Worm (Caenorhabditis elegans) whole organism, L4 larva: ENCODE measurements around the gene F25B3.5.

ENCODE experiments used
- D1046.2 ChIP-seq: fragments of 200-800 bp; sonication (Bioruptor generic); IDR thresholded peaks from 2 replicates; pipeline ENCODE4 v1.3.6; 2022; ENCODE audit warnings: missing genetic modification characterization, missing compliant biosample characterization
- F26F4.8 ChIP-seq: fragments of 200-800 bp; sonication (Bioruptor generic); conservative IDR thresholded peaks from 2 replicates; pipeline ENCODE4 v1.3.6; 2022; ENCODE audit warnings: missing genetic modification characterization, missing compliant biosample characterization
- F37D6.2 ChIP-seq: sonication (generic microtip); optimal IDR thresholded peaks from 2 replicates; lab custom pipeline; 2016; ENCODE audit warnings: mild to moderate bottlenecking, missing genetic modification characterization, missing compliant biosample characterization
- F49E8.2 ChIP-seq: sonication (generic microtip); optimal IDR thresholded peaks from 2 replicates; lab custom pipeline; 2016; ENCODE audit warnings: missing compliant biosample characterization, mild to moderate bottlenecking, missing genetic modification characterization, borderline replicate concordance
- Y48G9A.11 ChIP-seq: fragments of 200-800 bp; sonication (Bioruptor generic); IDR thresholded peaks from 2 replicates; pipeline ENCODE4 v1.3.6; 2022; ENCODE audit warnings: missing genetic modification reagents, missing genetic modification characterization, missing compliant biosample characterization
- ZK546.5 ChIP-seq, 2 experiments: sonication (generic microtip); optimal IDR thresholded peaks; 2 replicates each; lab custom pipeline; 2017; ENCODE audit warnings: missing biosample characterization in 2 of 2, missing genetic modification characterization in 2 of 2
- arid-1 ChIP-seq: fragments of 200-800 bp; sonication (Bioruptor generic); conservative IDR thresholded peaks from 2 replicates; pipeline ENCODE4 v1.3.6; 2022; ENCODE audit warnings: missing genetic modification reagents, missing genetic modification characterization, missing compliant biosample characterization
- attf-4 ChIP-seq: sonication (generic microtip); optimal IDR thresholded peaks from 3 replicates; lab custom pipeline; 2017; ENCODE audit warnings: missing biosample characterization, missing genetic modification characterization
- ceh-20 ChIP-seq: fragments of 200-800 bp; sonication (Bioruptor generic); IDR thresholded peaks from 2 replicates; pipeline ENCODE4 v1.3.6; 2022; ENCODE audit warnings: missing genetic modification reagents, missing genetic modification characterization, missing compliant biosample characterization
- ceh-28 ChIP-seq: fragments of 150-350 bp; optimal IDR thresholded peaks from 2 replicates; lab custom pipeline; 2014; ENCODE audit warnings: missing biosample characterization, missing genetic modification reagents, missing genetic modification characterization
- ceh-32 ChIP-seq: sonication (generic microtip); optimal IDR thresholded peaks from 2 replicates; lab custom pipeline; 2016; ENCODE audit warnings: mild to moderate bottlenecking, missing genetic modification characterization, missing compliant biosample characterization; ENCODE audit not compliant: poor library complexity
- ces-1 ChIP-seq: fragments of 150-350 bp; sonication (generic microtip); optimal IDR thresholded peaks from 4 replicates; lab custom pipeline; 2014; ENCODE audit warnings: missing biosample characterization, missing genetic modification reagents, missing genetic modification characterization
- ctbp-1 ChIP-seq: fragments of 200-800 bp; sonication (Bioruptor generic); IDR thresholded peaks from 2 replicates; pipeline ENCODE4 v1.3.6; 2022; ENCODE audit warnings: missing genetic modification reagents, missing genetic modification characterization, missing compliant biosample characterization
- daf-8 ChIP-seq: fragments of 200-800 bp; sonication (Bioruptor generic); IDR thresholded peaks from 2 replicates; pipeline ENCODE4 v1.3.6; 2022; ENCODE audit warnings: missing genetic modification characterization, missing compliant biosample characterization
- dmd-6 ChIP-seq: fragments of 200-800 bp; sonication (Bioruptor generic); IDR thresholded peaks from 2 replicates; pipeline ENCODE4 v1.3.6; 2022; ENCODE audit warnings: missing genetic modification reagents, missing genetic modification characterization, missing compliant biosample characterization
- dmd-9 ChIP-seq: fragments of 200-800 bp; sonication (Bioruptor generic); IDR thresholded peaks from 2 replicates; pipeline ENCODE4 v1.3.6; 2022; ENCODE audit warnings: missing genetic modification reagents, missing genetic modification characterization, missing compliant biosample characterization
- duxl-1 ChIP-seq: sonication (generic microtip); optimal IDR thresholded peaks from 2 replicates; lab custom pipeline; 2016; ENCODE audit warnings: mild to moderate bottlenecking, missing genetic modification characterization, moderate library complexity, missing compliant biosample characterization; ENCODE audit not compliant: poor library complexity
- dve-1 ChIP-seq: sonication (generic microtip); optimal IDR thresholded peaks from 2 replicates; lab custom pipeline; 2017; ENCODE audit warnings: antibody characterized with exemption, mild to moderate bottlenecking, missing genetic modification characterization, missing compliant biosample characterization; ENCODE audit not compliant: insufficient read depth
- egl-43 ChIP-seq: fragments of 200-800 bp; sonication (Bioruptor generic); IDR thresholded peaks from 2 replicates; pipeline ENCODE4 v1.3.6; 2022; ENCODE audit warnings: missing genetic modification reagents, missing genetic modification characterization, missing compliant biosample characterization
- gei-8 ChIP-seq: fragments of 200-800 bp; sonication (Bioruptor generic); optimal IDR thresholded peaks from 2 replicates; lab custom pipeline; 2018; ENCODE audit warnings: mild to moderate bottlenecking, missing genetic modification characterization, missing compliant biosample characterization
- hlh-11 ChIP-seq: fragments of 200-800 bp; sonication (Bioruptor generic); optimal IDR thresholded peaks from 2 replicates; lab custom pipeline; 2018; ENCODE audit warnings: mild to moderate bottlenecking, missing genetic modification characterization, missing compliant biosample characterization
- lim-7 ChIP-seq: fragments of 200-800 bp; sonication (Bioruptor generic); IDR thresholded peaks from 2 replicates; pipeline ENCODE4 v1.3.6; 2022; ENCODE audit warnings: missing genetic modification characterization, missing compliant biosample characterization
- lin-15B ChIP-seq: fragments of 150-350 bp; sonication (generic microtip); optimal IDR thresholded peaks from 3 replicates; lab custom pipeline; 2014; ENCODE audit warnings: missing biosample characterization, missing genetic modification characterization
- lsy-2 ChIP-seq, 2 experiments: fragments of 150-350 bp in 1 of 2; sonication (generic microtip) in 1 of 2; optimal IDR thresholded peaks; 2 replicates each; lab custom pipeline; 2014 to 2017; ENCODE audit warnings: missing biosample characterization in 2 of 2, missing genetic modification characterization in 2 of 2
- mdl-1 ChIP-seq, 2 experiments: fragments of 150-350 bp in 1 of 2; sonication (generic microtip) in 1 of 2; optimal IDR thresholded peaks; 2 replicates each; lab custom pipeline; 2014 to 2017; ENCODE audit warnings: missing biosample characterization in 2 of 2, missing genetic modification characterization in 2 of 2
- mdt-29 ChIP-seq: fragments of 200-800 bp; sonication (Bioruptor generic); IDR thresholded peaks from 2 replicates; pipeline ENCODE4 v1.3.6; 2022; ENCODE audit warnings: missing genetic modification reagents, missing genetic modification characterization, missing compliant biosample characterization
- mes-2 ChIP-seq: sonication (generic microtip); optimal IDR thresholded peaks from 2 replicates; lab custom pipeline; 2016; ENCODE audit warnings: missing genotype, mild to moderate bottlenecking, missing genetic modification characterization, missing compliant biosample characterization; ENCODE audit not compliant: poor library complexity, severe bottlenecking
- mxl-3 ChIP-seq: fragments of 200-800 bp; sonication (Bioruptor generic); optimal IDR thresholded peaks from 2 replicates; lab custom pipeline; 2018; ENCODE audit warnings: mild to moderate bottlenecking, missing genetic modification characterization, missing compliant biosample characterization
- nhr-10 ChIP-seq: fragments of 150-350 bp; optimal IDR thresholded peaks from 2 replicates; lab custom pipeline; 2014; ENCODE audit warnings: missing biosample characterization, missing genetic modification characterization
- nhr-25 ChIP-seq: sonication (generic microtip); optimal IDR thresholded peaks from 2 replicates; lab custom pipeline; 2017; ENCODE audit warnings: missing genetic modification characterization, mild to moderate bottlenecking, missing compliant biosample characterization, antibody characterized with exemption, moderate library complexity, borderline replicate concordance; ENCODE audit not compliant: insufficient read depth
- nhr-48 ChIP-seq: sonication (generic microtip); optimal IDR thresholded peaks from 2 replicates; lab custom pipeline; 2016; ENCODE audit warnings: mild to moderate bottlenecking, missing genetic modification characterization, missing compliant biosample characterization
- php-3 ChIP-seq: fragments of 200-800 bp; sonication (Bioruptor generic); IDR thresholded peaks from 2 replicates; pipeline ENCODE4 v1.3.6; 2022; ENCODE audit warnings: missing genetic modification reagents, missing genetic modification characterization, missing compliant biosample characterization
- pqm-1 ChIP-seq: sonication (generic microtip); optimal IDR thresholded peaks from 2 replicates; lab custom pipeline; 2017; ENCODE audit warnings: missing biosample characterization, missing genetic modification characterization
- snpc-1.2 ChIP-seq: fragments of 200-800 bp; sonication (Bioruptor generic); IDR thresholded peaks from 2 replicates; pipeline ENCODE4 v1.3.6; 2022; ENCODE audit warnings: missing genetic modification reagents, missing genetic modification characterization, missing compliant biosample characterization
- snpc-4 ChIP-seq: fragments of 150-350 bp; optimal IDR thresholded peaks from 2 replicates; lab custom pipeline; 2014; ENCODE audit warnings: missing biosample characterization, missing genetic modification characterization
- spr-1 ChIP-seq: sonication (generic microtip); optimal IDR thresholded peaks from 2 replicates; lab custom pipeline; 2016; ENCODE audit warnings: mild to moderate bottlenecking, missing genetic modification characterization, missing compliant biosample characterization
- spr-3 ChIP-seq: fragments of 200-800 bp; sonication (Bioruptor generic); optimal IDR thresholded peaks from 2 replicates; lab custom pipeline; 2018; ENCODE audit warnings: mild to moderate bottlenecking, missing genetic modification characterization, missing compliant biosample characterization
- tag-97 ChIP-seq: fragments of 200-800 bp; sonication (Bioruptor generic); IDR thresholded peaks from 2 replicates; pipeline ENCODE4 v1.3.6; 2022; ENCODE audit warnings: missing genetic modification characterization, missing compliant biosample characterization
- tra-1 ChIP-seq: fragments of 200-800 bp; sonication (Bioruptor generic); IDR thresholded peaks from 2 replicates; pipeline ENCODE4 v1.3.6; 2022; ENCODE audit warnings: missing genetic modification reagents, missing genetic modification characterization, missing compliant biosample characterization
- unc-130 ChIP-seq: sonication (generic microtip); optimal IDR thresholded peaks from 2 replicates; lab custom pipeline; 2016; ENCODE audit warnings: missing genetic modification reagents, missing genetic modification characterization, missing compliant biosample characterization
- unc-62 ChIP-seq, 3 experiments: fragments of 150-350 bp in 1 of 3; sonication (generic microtip); optimal IDR thresholded peaks in 2 of 3; peaks in 1 of 3; 1 replicate in 1 of 3; 2 replicates in 2 of 3; lab custom pipeline; 2014 to 2017; ENCODE audit warnings: missing biosample characterization in 3 of 3, missing genetic modification characterization in 3 of 3, missing genetic modification reagents in 3 of 3, missing genotype in 1 of 3
- zag-1 ChIP-seq: fragments of 150-350 bp; optimal IDR thresholded peaks from 2 replicates; lab custom pipeline; 2014; ENCODE audit warnings: missing biosample characterization, missing genetic modification characterization
- zfp-3 ChIP-seq: fragments of 200-800 bp; sonication (Bioruptor generic); conservative IDR thresholded peaks from 2 replicates; pipeline ENCODE4 v1.3.6; 2022; ENCODE audit warnings: missing genetic modification reagents, missing genetic modification characterization, missing compliant biosample characterization
- zip-11 ChIP-seq: fragments of 200-800 bp; sonication (Bioruptor generic); IDR thresholded peaks from 2 replicates; pipeline ENCODE4 v1.3.6; 2022; ENCODE audit warnings: missing genetic modification characterization, missing compliant biosample characterization
- ztf-7 ChIP-seq: fragments of 150-350 bp; optimal IDR thresholded peaks from 2 replicates; lab custom pipeline; 2014; ENCODE audit warnings: missing biosample characterization, missing genetic modification characterization

F25B3.5 gene

ce11 chrV:9556668-9557067 lies 13.4 kb downstream of the F25B3.5 start:
- TF ChIP-seq unc-62 (GFP tag; optimal IDR thresholded peaks at IDR 0.05 in 1 of 2; lab: Kevin White, UChicago) (peak in 1 of 2 experiments; percentile 94), unc-62 (tag; optimal IDR thresholded peaks at IDR 0.05; lab: Kevin White, UChicago) (no peak), ceh-28 (tag; lab: Kevin White, UChicago) (no peak), D1046.2 (GFP tag; lab: Robert Waterston, UW) (no peak), snpc-1.2 (GFP tag; lab: Robert Waterston, UW) (no peak), mdt-29 (GFP tag; lab: Robert Waterston, UW) (no peak)

ce11 chrV:9550313-9550712 lies 19.8 kb downstream of the F25B3.5 start, which contains the start of gene ehbp-1:
Gene ehbp-1 (plus strand): TSS chrV:9550644.
- TF ChIP-seq ctbp-1 (GFP tag; lab: Robert Waterston, UW) (0 out of 2 replicates have a peak, but pooled peaks have one; percentile 33), ces-1 (GFP tag; lab: Kevin White, UChicago) (peak; percentile 26), F37D6.2 (no peak), mxl-3 (GFP tag; lab: Kevin White, UChicago) (peak; percentile 21), snpc-4 (tag; lab: Kevin White, UChicago) (no peak)

ce11 chrV:9549459-9549858 lies 20.6 kb downstream of the F25B3.5 start, which contains the start of gene nstp-10:
Gene nstp-10 (minus strand): TSS chrV:9549836.
- TF ChIP-seq attf-4 (tag; lab: Kevin White, UChicago) = no peak
- TF ChIP-seq mdl-1 (tag; optimal IDR thresholded peaks at IDR 0.05; lab: Kevin White, UChicago) = no peak
- TF ChIP-seq ztf-7 (tag; lab: Kevin White, UChicago) = no peak
- no peak for TF ChIP-seq php-3 (GFP tag; lab: Robert Waterston, UW)
- TF ChIP-seq lin-15B = peak; percentile 20
- TF ChIP-seq daf-8 = no peak
- TF ChIP-seq nhr-48 (tag; lab: Kevin White, UChicago) = no peak
- no peak for TF ChIP-seq mdt-29 (GFP tag; lab: Robert Waterston, UW)
- no peak for TF ChIP-seq spr-1
- no peak for TF ChIP-seq zfp-3 (GFP tag; lab: Robert Waterston, UW)
- peak; percentile 48 for TF ChIP-seq dve-1 (tag; lab: Kevin White, UChicago)
- no peak for TF ChIP-seq spr-3 (GFP tag; lab: Kevin White, UChicago)
- no peak for TF ChIP-seq zip-11
- no peak for TF ChIP-seq nhr-10
- 0 out of 2 replicates have a peak, but pooled peaks have one; percentile 38 for TF ChIP-seq dmd-9 (GFP tag; lab: Robert Waterston, UW)
- peak; percentile 94 for TF ChIP-seq F49E8.2
- TF ChIP-seq F37D6.2 = no peak
- TF ChIP-seq ZK546.5 (tag; optimal IDR thresholded peaks at IDR 0.05; lab: Kevin White, UChicago) = no peak
- peak; percentile 9; the same call in 1 of the 2 replicates for TF ChIP-seq dmd-6 (GFP tag; lab: Robert Waterston, UW)
- TF ChIP-seq mes-2 (tag; lab: Kevin White, UChicago) = peak; percentile 78
- TF ChIP-seq zag-1 = no peak
- TF ChIP-seq tag-97 = no peak
- peak; percentile 83 for TF ChIP-seq Y48G9A.11 (GFP tag; lab: Robert Waterston, UW)
- no peak for TF ChIP-seq F26F4.8 (GFP tag; lab: Robert Waterston, UW)
- no peak for TF ChIP-seq ceh-20 (GFP tag; lab: Robert Waterston, UW)
- peak in 1 of 2 experiments; percentile 84 for TF ChIP-seq lsy-2 (tag; optimal IDR thresholded peaks at IDR 0.05; lab: Kevin White, UChicago)
- no peak for TF ChIP-seq unc-62 (GFP tag; optimal IDR thresholded peaks at IDR 0.05 in 1 of 2; lab: Kevin White, UChicago)
- no peak for TF ChIP-seq unc-62 (tag; optimal IDR thresholded peaks at IDR 0.05; lab: Kevin White, UChicago)
- TF ChIP-seq tra-1 (GFP tag; lab: Robert Waterston, UW) = peak; percentile 55; the same call in 1 of the 2 replicates
- no peak for TF ChIP-seq mxl-3 (GFP tag; lab: Kevin White, UChicago)
- TF ChIP-seq egl-43 (GFP tag; lab: Robert Waterston, UW) = no peak
- 0 out of 2 replicates have a peak, but pooled peaks have one; percentile 9 for TF ChIP-seq lim-7 (GFP tag; lab: Robert Waterston, UW)
- TF ChIP-seq arid-1 (GFP tag; lab: Robert Waterston, UW) = 0 out of 2 replicates have a peak, but pooled peaks have one; percentile 33
- TF ChIP-seq nhr-25 (tag; lab: Kevin White, UChicago) = peak; percentile 30
- no peak for TF ChIP-seq ceh-32 (tag; lab: Kevin White, UChicago)
- TF ChIP-seq duxl-1 = peak; percentile 15
- TF ChIP-seq pqm-1 = no peak
- TF ChIP-seq hlh-11 (tag; lab: Kevin White, UChicago) = peak; percentile 8
- no peak for TF ChIP-seq gei-8 (GFP tag; lab: Kevin White, UChicago)
- peak; percentile 93 for TF ChIP-seq unc-130
